Worm (Caenorhabditis elegans): ENCODE results near the gene endu-2.
A peak's percentile ranks its signal among the peaks of the same experiment; 100 is the strongest.

The endu-2 gene

DNA sequence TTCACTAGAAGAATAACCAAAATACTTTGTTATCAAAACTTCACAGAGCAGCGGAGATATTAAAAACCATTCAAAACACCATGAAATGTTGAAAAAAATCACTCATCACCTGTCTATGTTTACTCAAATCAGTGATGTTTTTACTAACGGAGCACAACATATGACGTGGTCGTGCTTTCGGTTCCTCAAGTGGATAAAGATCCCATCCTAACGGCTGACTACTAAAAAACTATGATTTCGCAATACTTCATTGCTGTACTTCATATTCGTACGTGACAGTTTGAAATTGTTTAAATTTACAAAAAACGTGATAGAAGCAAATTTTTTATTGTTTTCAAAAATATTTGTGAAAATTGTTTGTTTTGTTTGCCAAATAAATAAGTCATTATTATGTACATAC, 15.6 kb downstream of the endu-2 start:
- TF ChIP-seq tbx-37 (GFP tag; conservative IDR thresholded peaks at IDR 0.05): no peak
- no peak for TF ChIP-seq hnd-1 (tag; optimal IDR thresholded peaks at IDR 0.05)
- no peak for TF ChIP-seq ama-1 (optimal IDR thresholded peaks at IDR 0.05)

DNA sequence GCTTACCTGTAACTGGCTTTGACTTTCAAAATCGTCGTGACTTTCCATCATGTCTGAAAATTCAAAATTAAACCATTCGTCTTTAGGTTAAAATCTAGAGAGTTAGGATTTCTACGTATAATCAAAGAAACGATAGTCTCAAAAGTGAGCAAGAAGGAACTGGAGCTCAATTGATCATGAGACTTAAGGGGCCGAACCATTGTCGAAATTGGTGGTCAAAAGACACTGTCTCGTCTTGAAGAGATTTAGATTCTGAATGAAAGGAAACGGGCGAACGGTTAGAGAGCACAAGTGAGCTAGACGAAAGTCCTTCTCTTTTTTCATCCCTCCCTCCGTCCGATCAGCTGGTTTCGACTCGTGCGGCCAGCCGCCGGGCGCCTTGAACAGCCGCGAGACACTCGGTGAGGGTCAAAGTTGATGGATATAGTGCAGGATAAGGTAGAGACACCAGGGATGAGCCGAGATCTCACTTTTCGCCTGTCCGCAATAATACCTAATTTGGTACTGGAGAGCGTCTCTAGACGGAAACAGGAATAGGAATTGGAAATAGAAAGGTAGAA, 19.1 kb downstream of the endu-2 start, which contains the start of gene M60.7:
M60.7 (minus strand) TSS at position 51 of the 560 bp plus-strand sequence.
- TF ChIP-seq tbx-37 (GFP tag; conservative IDR thresholded peaks at IDR 0.05): no peak
- no peak for TF ChIP-seq hmg-4 (GFP tag; optimal IDR thresholded peaks at IDR 0.05)
- no peak for TF ChIP-seq pes-1 (GFP tag; IDR thresholded peaks at IDR 0.05)
- no peak for TF ChIP-seq tbx-11 (GFP tag; IDR thresholded peaks at IDR 0.05)
- TF ChIP-seq ceh-13 (GFP tag; optimal IDR thresholded peaks at IDR 0.05): no peak
- TF ChIP-seq scrt-1 (GFP tag; IDR thresholded peaks at IDR 0.05): no peak
- no peak for TF ChIP-seq sea-1 (GFP tag; conservative IDR thresholded peaks at IDR 0.05)
- TF ChIP-seq flt-1 (GFP tag; IDR thresholded peaks at IDR 0.05): no peak
- no peak for TF ChIP-seq hnd-1 (tag; optimal IDR thresholded peaks at IDR 0.05)
- no peak for TF ChIP-seq F13C5.2 (tag; optimal IDR thresholded peaks at IDR 0.05)
- TF ChIP-seq hmbx-1 (tag; optimal IDR thresholded peaks at IDR 0.05): no peak
- TF ChIP-seq ceh-36 (tag; optimal IDR thresholded peaks at IDR 0.05): no peak
- no peak for TF ChIP-seq ama-1 (optimal IDR thresholded peaks at IDR 0.05)

DNA sequence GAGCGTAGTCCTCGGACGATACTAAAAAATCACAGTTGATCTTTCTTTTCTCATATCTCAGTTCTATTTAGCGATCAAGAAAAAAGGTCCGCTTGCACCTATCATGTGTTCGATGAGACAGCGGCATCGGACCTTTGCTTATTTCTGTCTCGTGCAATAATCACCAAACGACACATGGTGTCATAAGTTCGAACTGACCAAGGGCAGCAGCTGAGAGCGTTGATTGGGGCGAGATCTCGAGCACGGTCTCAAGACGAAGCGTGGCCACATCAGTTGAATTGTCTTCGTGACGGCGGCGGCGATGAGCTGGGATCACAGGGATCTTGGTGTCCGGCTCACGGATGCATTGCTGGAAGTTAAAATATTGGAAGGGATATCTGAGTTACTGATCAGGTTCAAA, 20.6 kb downstream of the endu-2 start:
- TF ChIP-seq aly-1 (tag; optimal IDR thresholded peaks at IDR 0.05): no peak
- TF ChIP-seq hmbx-1 (tag; optimal IDR thresholded peaks at IDR 0.05): no peak
- TF ChIP-seq B0310.2 (tag; optimal IDR thresholded peaks at IDR 0.05): no peak
- no peak for TF ChIP-seq ceh-13 (GFP tag; optimal IDR thresholded peaks at IDR 0.05)
- no peak for TF ChIP-seq hmg-4 (GFP tag; optimal IDR thresholded peaks at IDR 0.05)
- TF ChIP-seq ama-1 (optimal IDR thresholded peaks at IDR 0.05): no peak
- TF ChIP-seq scrt-1 (GFP tag; IDR thresholded peaks at IDR 0.05): no peak
- TF ChIP-seq tra-4 (tag; optimal IDR thresholded peaks at IDR 0.05): no peak
- no peak for TF ChIP-seq ceh-36 (tag; optimal IDR thresholded peaks at IDR 0.05)
- TF ChIP-seq hnd-1 (tag; optimal IDR thresholded peaks at IDR 0.05): no peak

DNA sequence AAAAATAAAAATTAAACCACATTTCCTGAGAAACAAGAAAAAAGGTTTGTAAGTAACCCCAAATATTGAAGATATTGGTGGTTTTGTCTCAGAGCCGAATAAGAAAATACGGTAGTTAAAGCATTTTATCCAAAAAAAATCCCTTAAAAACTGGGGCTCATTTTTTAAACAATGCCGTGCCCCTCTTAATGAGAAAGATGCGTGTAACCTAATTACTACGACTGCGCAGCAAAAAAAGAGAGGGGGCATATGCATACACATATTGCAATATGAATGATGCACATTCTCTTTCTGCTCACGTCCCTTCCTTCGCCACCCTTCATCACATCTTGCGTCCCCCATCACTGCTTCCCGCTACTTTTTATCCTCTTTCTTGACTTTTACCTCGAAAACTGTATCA, 26.0 kb downstream of the endu-2 start:
- TF ChIP-seq tbx-11 (GFP tag; IDR thresholded peaks at IDR 0.05) (no peak), F13C5.2 (tag; optimal IDR thresholded peaks at IDR 0.05) (no peak), B0310.2 (tag; optimal IDR thresholded peaks at IDR 0.05) (no peak)

DNA sequence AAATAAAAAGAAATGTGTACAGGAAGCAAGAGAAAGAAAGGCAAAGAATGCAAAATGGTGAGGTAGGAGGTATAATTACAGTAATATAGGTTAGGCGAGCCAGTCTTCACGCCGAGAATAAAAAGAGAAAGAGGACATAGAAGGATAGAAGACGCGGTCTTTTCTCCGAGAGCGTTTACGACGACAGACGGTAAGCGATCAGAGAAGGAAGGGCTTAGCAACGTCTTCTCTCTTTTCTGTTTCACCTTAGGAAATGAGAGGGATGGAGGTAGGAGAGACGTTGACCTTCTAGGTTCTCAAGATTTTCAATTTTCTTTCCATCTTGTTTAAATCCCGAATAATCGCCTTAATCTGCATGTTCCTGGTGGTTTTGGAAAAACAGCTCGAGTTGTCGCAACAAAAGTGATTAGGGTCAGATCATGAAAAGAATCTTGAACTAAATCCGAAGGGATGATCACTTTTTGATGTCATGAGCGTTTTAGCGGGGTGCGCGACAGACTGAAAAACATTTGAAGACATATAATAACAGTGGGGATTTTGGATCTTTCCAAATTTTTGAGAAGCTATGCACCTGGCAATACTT, 29.0 kb downstream of the endu-2 start, which contains the start of gene cutl-29:
cutl-29 (minus strand) TSS at position 51 of the 583 bp plus-strand sequence.
- TF ChIP-seq ceh-36 (tag; optimal IDR thresholded peaks at IDR 0.05): no peak

DNA sequence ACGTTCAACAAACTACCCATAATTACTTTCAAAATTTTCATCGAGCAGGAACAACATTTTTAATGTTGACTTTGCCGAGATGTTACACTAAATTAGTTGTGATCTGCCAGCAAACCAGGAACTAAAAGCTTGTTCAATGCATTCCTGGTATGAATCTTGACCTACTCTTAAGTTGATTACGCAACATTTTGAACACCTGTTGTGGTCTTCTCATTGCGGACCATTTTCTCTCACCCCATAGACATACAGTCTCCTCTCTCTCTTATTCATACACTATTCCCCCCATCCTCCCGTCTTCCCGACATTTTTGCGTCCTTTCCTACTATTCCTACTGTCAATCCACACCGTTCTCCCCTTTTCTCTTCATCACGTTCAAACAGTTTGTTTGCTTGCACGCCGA, 31.4 kb downstream of the endu-2 start:
- TF ChIP-seq aly-1 (tag; optimal IDR thresholded peaks at IDR 0.05): peak; percentile 5
- no peak for TF ChIP-seq ceh-13 (GFP tag; optimal IDR thresholded peaks at IDR 0.05)

DNA sequence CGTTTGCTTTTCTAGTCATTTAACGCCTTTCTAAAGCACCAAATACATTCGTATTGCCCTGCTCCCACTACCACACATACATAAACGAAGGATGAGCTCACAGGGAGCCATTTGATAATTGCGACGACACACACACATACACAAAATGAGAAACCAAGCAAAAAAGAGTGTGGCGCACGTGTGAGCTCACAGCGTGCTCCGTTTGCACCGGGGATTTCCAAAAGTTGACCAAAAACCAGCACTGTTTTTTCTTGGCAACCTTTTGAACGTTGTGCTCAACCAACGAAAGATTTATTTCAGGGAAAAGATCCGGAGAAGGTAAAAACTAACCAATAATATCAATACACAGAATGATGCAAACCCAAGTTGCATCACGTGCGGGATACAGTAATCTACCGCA, 32.8 kb downstream of the endu-2 start, which contains the start of gene ksr-1:
ksr-1 (plus strand) TSS at position 301 of the 400 bp plus-strand sequence.
- TF ChIP-seq F13C5.2 (tag; optimal IDR thresholded peaks at IDR 0.05) (no peak), aly-1 (tag; optimal IDR thresholded peaks at IDR 0.05) (no peak), pes-1 (GFP tag; IDR thresholded peaks at IDR 0.05) (no peak), tra-4 (tag; optimal IDR thresholded peaks at IDR 0.05) (no peak), flt-1 (GFP tag; IDR thresholded peaks at IDR 0.05) (no peak)

DNA sequence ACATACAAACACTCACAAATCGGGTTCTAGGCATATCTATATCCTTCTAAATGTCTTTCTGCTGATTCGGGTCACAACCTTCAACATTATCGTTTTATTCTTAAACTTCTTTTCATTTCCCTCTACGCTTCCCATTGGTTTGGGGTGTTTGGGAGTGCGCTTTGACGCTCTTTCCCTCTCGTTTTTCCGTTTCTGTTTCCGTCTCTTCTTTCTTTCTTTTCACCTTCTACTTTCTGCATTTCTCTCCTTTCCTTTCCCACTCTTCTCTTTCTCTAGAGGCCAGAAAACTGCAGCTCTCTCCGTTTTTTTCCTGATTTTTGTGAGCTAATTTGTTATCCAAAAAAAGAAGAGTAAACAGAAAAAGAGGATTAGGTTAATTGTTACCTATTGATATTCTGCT, 34.2 kb downstream of the endu-2 start:
- TF ChIP-seq ets-7 (tag; optimal IDR thresholded peaks at IDR 0.05) (no peak), aly-1 (tag; optimal IDR thresholded peaks at IDR 0.05) (no peak), sea-1 (GFP tag; conservative IDR thresholded peaks at IDR 0.05) (no peak), ama-1 (optimal IDR thresholded peaks at IDR 0.05) (no peak), tbx-11 (GFP tag; IDR thresholded peaks at IDR 0.05) (no peak), hmbx-1 (tag; optimal IDR thresholded peaks at IDR 0.05) (no peak), hnd-1 (tag; optimal IDR thresholded peaks at IDR 0.05) (no peak), tbx-37 (GFP tag; conservative IDR thresholded peaks at IDR 0.05) (no peak), B0310.2 (tag; optimal IDR thresholded peaks at IDR 0.05) (no peak), ceh-36 (tag; optimal IDR thresholded peaks at IDR 0.05) (no peak), tra-4 (tag; optimal IDR thresholded peaks at IDR 0.05) (no peak)

DNA sequence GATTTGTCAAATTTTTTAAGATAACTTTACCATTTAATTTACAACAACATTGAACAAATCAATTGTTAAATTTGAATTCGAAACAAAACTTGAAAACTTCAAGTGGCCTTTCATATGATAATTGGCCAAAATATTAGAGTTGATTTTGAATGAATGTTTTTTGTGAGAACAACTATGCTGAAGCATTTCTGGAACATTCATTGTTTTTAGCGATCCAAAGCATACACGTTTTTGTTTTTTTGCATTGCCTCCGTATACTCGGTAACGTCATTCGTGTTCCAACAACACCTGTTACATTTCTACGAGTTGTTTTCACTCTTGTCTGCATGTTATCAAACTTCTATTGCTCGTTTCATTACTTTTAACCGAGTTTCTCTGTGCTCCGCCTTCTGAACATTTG, 34.9 kb downstream of the endu-2 start:
- TF ChIP-seq ceh-36 (tag; optimal IDR thresholded peaks at IDR 0.05): no peak
- no peak for TF ChIP-seq ama-1 (optimal IDR thresholded peaks at IDR 0.05)
- no peak for TF ChIP-seq hnd-1 (tag; optimal IDR thresholded peaks at IDR 0.05)
- no peak for TF ChIP-seq hmbx-1 (tag; optimal IDR thresholded peaks at IDR 0.05)
- no peak for TF ChIP-seq tbx-11 (GFP tag; IDR thresholded peaks at IDR 0.05)
- TF ChIP-seq hmg-4 (GFP tag; optimal IDR thresholded peaks at IDR 0.05): no peak
- TF ChIP-seq tra-4 (tag; optimal IDR thresholded peaks at IDR 0.05): no peak
- no peak for TF ChIP-seq ets-7 (tag; optimal IDR thresholded peaks at IDR 0.05)
- TF ChIP-seq sea-1 (GFP tag; conservative IDR thresholded peaks at IDR 0.05): no peak
- TF ChIP-seq scrt-1 (GFP tag; IDR thresholded peaks at IDR 0.05): no peak
- TF ChIP-seq B0310.2 (tag; optimal IDR thresholded peaks at IDR 0.05): no peak
- TF ChIP-seq F13C5.2 (tag; optimal IDR thresholded peaks at IDR 0.05): no peak

Measured in whole organism, early embryonic.